Worm (Caenorhabditis elegans): ENCODE measurements around the gene ZK1307.4.

DNA sequence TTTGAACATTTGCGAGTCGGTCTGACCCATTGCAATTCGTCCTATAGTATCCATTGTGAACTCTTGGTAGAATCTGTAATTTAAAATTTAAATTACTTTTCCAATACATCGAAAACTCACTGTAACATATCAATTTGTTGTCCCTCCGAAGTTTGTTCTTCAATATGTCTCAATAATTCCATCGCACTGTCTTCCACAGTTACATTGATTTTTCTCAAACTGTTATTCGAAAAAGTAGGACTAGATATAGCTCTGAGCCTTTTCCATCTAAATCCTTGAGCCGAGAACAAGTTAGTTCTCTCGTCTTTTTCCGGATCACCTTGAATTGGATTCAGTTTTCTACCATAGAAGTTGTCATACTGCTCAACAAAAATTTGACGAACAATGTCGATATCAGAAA, 10.6 kb upstream of the ZK1307.4 start:
- TF ChIP-seq T22C8.4 (GFP tag; IDR thresholded peaks at IDR 0.05) = no peak
- TF ChIP-seq flt-1 (GFP tag; IDR thresholded peaks at IDR 0.05) = no peak
- TF ChIP-seq med-1 (GFP tag; optimal IDR thresholded peaks at IDR 0.05; ENCODE audit: insufficient read depth) = no peak
- no peak for TF ChIP-seq ref-1 (GFP tag; conservative IDR thresholded peaks at IDR 0.05)
